Fruit fly (Drosophila melanogaster) whole organism, embryonic: ENCODE results near the gene kra.

Experiments
- Blimp-1 ChIP-seq: fragments of 200-800 bp; sonication (Bioruptor generic); optimal IDR thresholded peaks from 3 replicates; lab custom pipeline; 2018; ENCODE audit warnings: missing biosample characterization, missing genetic modification characterization, mild to moderate bottlenecking, moderate library complexity, missing genetic modification reagents
- CG10147 ChIP-seq: fragments of 200-800 bp; sonication (Bioruptor generic); optimal IDR thresholded peaks from 2 replicates; lab custom pipeline; 2019; ENCODE audit warnings: missing biosample characterization, mild to moderate bottlenecking, missing genetic modification characterization, moderate library complexity
- CG11696 ChIP-seq: fragments of 200-800 bp; sonication (Bioruptor generic); IDR thresholded peaks from 2 replicates; pipeline ENCODE4 v1.3.6; 2022; ENCODE audit warnings: missing biosample characterization, missing genetic modification characterization
- CG12104 ChIP-seq: fragments of 200-800 bp; sonication (Bioruptor generic); optimal IDR thresholded peaks from 3 replicates; lab custom pipeline; 2016; ENCODE audit warnings: missing biosample characterization, missing genetic modification characterization
- CG12942 ChIP-seq: fragments of 200-800 bp; sonication (Bioruptor generic); optimal IDR thresholded peaks from 3 replicates; lab custom pipeline; 2016; ENCODE audit warnings: missing biosample characterization, missing genetic modification characterization
- CG13894 ChIP-seq: fragments of 200-800 bp; sonication (Bioruptor generic); optimal IDR thresholded peaks from 3 replicates; lab custom pipeline; 2018; ENCODE audit warnings: missing biosample characterization, mild to moderate bottlenecking, missing genetic modification characterization, moderate library complexity
- CG2202 ChIP-seq: fragments of 200-800 bp; sonication (Bioruptor generic); optimal IDR thresholded peaks from 2 replicates; lab custom pipeline; 2018; ENCODE audit warnings: missing biosample characterization, mild to moderate bottlenecking, missing genetic modification characterization
- CG2678 ChIP-seq: fragments of 200-800 bp; sonication (Bioruptor generic); optimal IDR thresholded peaks from 3 replicates; lab custom pipeline; 2019; ENCODE audit warnings: missing biosample characterization, mild to moderate bottlenecking, missing genetic modification characterization, moderate library complexity
- CG2875 ChIP-seq: fragments of 200-800 bp; sonication (Bioruptor generic); optimal IDR thresholded peaks from 2 replicates; lab custom pipeline; 2017; ENCODE audit warnings: missing biosample characterization, mild to moderate bottlenecking, missing genetic modification characterization, missing genetic modification reagents
- CG3163 ChIP-seq: fragments of 200-800 bp; sonication (Bioruptor generic); optimal IDR thresholded peaks from 3 replicates; lab custom pipeline; 2016; ENCODE audit warnings: missing biosample characterization, missing genetic modification characterization
- CG33557 ChIP-seq: fragments of 200-800 bp; sonication (Bioruptor generic); optimal IDR thresholded peaks from 2 replicates; lab custom pipeline; 2019; ENCODE audit warnings: missing biosample characterization, mild to moderate bottlenecking, missing genetic modification characterization, moderate library complexity
- CG3407 ChIP-seq: fragments of 200-800 bp; sonication (Bioruptor generic); optimal IDR thresholded peaks from 2 replicates; lab custom pipeline; 2018; ENCODE audit warnings: missing biosample characterization, mild to moderate bottlenecking, missing genetic modification characterization
- CG6272 ChIP-seq: fragments of 200-800 bp; sonication (Bioruptor generic); IDR thresholded peaks from 2 replicates; pipeline ENCODE4 v1.3.6; 2022; ENCODE audit warnings: missing biosample characterization, missing genetic modification characterization
- CG6765 ChIP-seq: fragments of 200-800 bp; sonication (Bioruptor generic); optimal IDR thresholded peaks from 3 replicates; lab custom pipeline; 2017; ENCODE audit warnings: missing biosample characterization, mild to moderate bottlenecking, missing genetic modification characterization
- CG9215 ChIP-seq: fragments of 200-800 bp; sonication (Bioruptor generic); IDR thresholded peaks from 2 replicates; pipeline ENCODE4 v1.3.6; 2022; ENCODE audit warnings: missing biosample characterization, missing genetic modification characterization
- CG9797 ChIP-seq: fragments of 200-800 bp; sonication (Bioruptor generic); optimal IDR thresholded peaks from 3 replicates; lab custom pipeline; 2018; ENCODE audit warnings: missing biosample characterization, mild to moderate bottlenecking, missing genetic modification characterization
- Dbx ChIP-seq: fragments of 200-800 bp; sonication (Bioruptor generic); IDR thresholded peaks from 3 replicates; pipeline ENCODE4 v1.3.6; 2022; ENCODE audit warnings: missing biosample characterization, missing genetic modification characterization
- Dfd ChIP-seq, 2 experiments: fragments of >200 bp; optimal IDR thresholded peaks; 2 replicates each; lab custom pipeline; 2017; ENCODE audit warnings: missing biosample characterization in 2 of 2, missing genetic modification characterization in 2 of 2
- Dll ChIP-seq: fragments of 200-800 bp; sonication (Bioruptor generic); IDR thresholded peaks from 4 replicates; pipeline ENCODE4 v1.3.6; 2022; ENCODE audit warnings: missing biosample characterization, missing genetic modification characterization; ENCODE audit not compliant: partially characterized antibody
- Eip74EF ChIP-seq, 2 experiments: fragments of 200-800 bp in 1 of 2; fragments of >200 bp in 1 of 2; sonication (Bioruptor generic) in 1 of 2; optimal IDR thresholded peaks; 2 replicates each; lab custom pipeline; 2017 to 2019; ENCODE audit warnings: missing biosample characterization in 2 of 2, missing genetic modification characterization in 2 of 2, mild to moderate bottlenecking in 1 of 2, moderate library complexity in 1 of 2
- H15 ChIP-seq: fragments of 200-800 bp; sonication (Bioruptor generic); IDR thresholded peaks from 3 replicates; pipeline ENCODE4 v1.3.6; 2022; ENCODE audit warnings: missing biosample characterization, missing genetic modification characterization
- Mrtf ChIP-seq: fragments of 200-800 bp; sonication (Bioruptor generic); IDR thresholded peaks from 3 replicates; pipeline ENCODE4 v1.3.6; 2022; ENCODE audit warnings: missing biosample characterization, missing genetic modification characterization
- Neu2 ChIP-seq: fragments of 200-800 bp; sonication (Bioruptor generic); optimal IDR thresholded peaks from 3 replicates; lab custom pipeline; 2016; ENCODE audit warnings: missing biosample characterization, missing genetic modification characterization, borderline replicate concordance
- Ravus ChIP-seq: fragments of 200-800 bp; sonication (Bioruptor generic); IDR thresholded peaks from 2 replicates; pipeline ENCODE4 v1.3.6; 2022; ENCODE audit warnings: missing biosample characterization, missing genetic modification characterization
- Side ChIP-seq: fragments of 200-800 bp; sonication (Bioruptor generic); optimal IDR thresholded peaks from 2 replicates; lab custom pipeline; 2016; ENCODE audit warnings: missing biosample characterization, missing genetic modification characterization
- Stat92E ChIP-seq, 3 experiments: fragments of >200 bp in 2 of 3; fragments of 200-800 bp in 1 of 3; sonication (Bioruptor generic) in 1 of 3; optimal IDR thresholded peaks; 2 replicates each; lab custom pipeline; 2017 to 2019; ENCODE audit warnings: missing biosample characterization in 3 of 3, missing genetic modification characterization in 3 of 3, mild to moderate bottlenecking in 1 of 3, moderate library complexity in 1 of 3
- Usf ChIP-seq: fragments of 200-800 bp; sonication (Bioruptor generic); optimal IDR thresholded peaks from 2 replicates; lab custom pipeline; 2017; ENCODE audit warnings: missing genotype, missing biosample characterization, missing genetic modification characterization
- btn ChIP-seq: fragments of 200-800 bp; sonication (Bioruptor generic); optimal IDR thresholded peaks from 2 replicates; lab custom pipeline; 2016; ENCODE audit warnings: missing biosample characterization, missing genetic modification characterization
- cas ChIP-seq: fragments of 200-800 bp; sonication (Bioruptor generic); IDR thresholded peaks from 2 replicates; pipeline ENCODE4 v1.3.6; 2022; ENCODE audit warnings: missing biosample characterization, missing genetic modification characterization
- chn ChIP-seq: fragments of 200-800 bp; sonication (Bioruptor generic); optimal IDR thresholded peaks from 2 replicates; lab custom pipeline; 2016; ENCODE audit warnings: missing biosample characterization, missing genetic modification characterization
- cwo ChIP-seq: fragments of 200-800 bp; sonication (Bioruptor generic); optimal IDR thresholded peaks from 3 replicates; lab custom pipeline; 2017; ENCODE audit warnings: missing biosample characterization, missing genetic modification characterization, mild to moderate bottlenecking, moderate library complexity, missing genetic modification reagents
- dan ChIP-seq: fragments of 200-800 bp; sonication (Bioruptor generic); IDR thresholded peaks from 2 replicates; pipeline ENCODE4 v1.3.6; 2022; ENCODE audit warnings: missing biosample characterization, missing genetic modification characterization
- danr ChIP-seq: fragments of 200-800 bp; sonication (Bioruptor generic); IDR thresholded peaks from 2 replicates; pipeline ENCODE4 v1.3.6; 2022; ENCODE audit warnings: missing biosample characterization, missing genetic modification characterization
- gcm2 ChIP-seq: fragments of 200-800 bp; sonication (Bioruptor generic); optimal IDR thresholded peaks from 2 replicates; lab custom pipeline; 2016; ENCODE audit warnings: missing biosample characterization, missing genetic modification characterization
- gem ChIP-seq: fragments of 200-800 bp; sonication (Bioruptor generic); optimal IDR thresholded peaks from 2 replicates; lab custom pipeline; 2019; ENCODE audit warnings: missing biosample characterization, mild to moderate bottlenecking, missing genetic modification characterization, moderate library complexity
- hbn ChIP-seq: fragments of 200-800 bp; sonication (Bioruptor generic); IDR thresholded peaks from 2 replicates; pipeline ENCODE4 v1.3.6; 2022; ENCODE audit warnings: missing biosample characterization, missing genetic modification characterization; ENCODE audit not compliant: partially characterized antibody
- her ChIP-seq: fragments of 200-800 bp; sonication (Bioruptor generic); optimal IDR thresholded peaks from 2 replicates; lab custom pipeline; 2016; ENCODE audit warnings: missing biosample characterization, missing genetic modification characterization
- hth ChIP-seq: fragments of >200 bp; optimal IDR thresholded peaks from 2 replicates; lab custom pipeline; 2017; ENCODE audit warnings: inconsistent platforms
- jigr1 ChIP-seq: fragments of 200-800 bp; sonication (Bioruptor generic); IDR thresholded peaks from 3 replicates; pipeline ENCODE4 v1.3.6; 2022; ENCODE audit warnings: missing biosample characterization, missing genetic modification characterization
- lola ChIP-seq, 3 experiments: fragments of >200 bp in 2 of 3; fragments of 200-800 bp in 1 of 3; sonication (Bioruptor generic) in 1 of 3; optimal IDR thresholded peaks; 2 replicates each; lab custom pipeline; 2017 to 2019; ENCODE audit warnings: missing biosample characterization in 3 of 3, missing genetic modification characterization in 3 of 3, mild to moderate bottlenecking in 1 of 3, moderate library complexity in 1 of 3
- nmo ChIP-seq: fragments of 200-800 bp; sonication (Bioruptor generic); optimal IDR thresholded peaks from 2 replicates; lab custom pipeline; 2018; ENCODE audit warnings: missing biosample characterization, mild to moderate bottlenecking, missing genetic modification characterization, moderate library complexity
- pita ChIP-seq: fragments of 200-800 bp; sonication (Bioruptor generic); optimal IDR thresholded peaks from 2 replicates; lab custom pipeline; 2017; ENCODE audit warnings: missing biosample characterization, mild to moderate bottlenecking, missing genetic modification characterization
- psq ChIP-seq: fragments of 200-800 bp; sonication (Bioruptor generic); optimal IDR thresholded peaks from 2 replicates; lab custom pipeline; 2017; ENCODE audit warnings: missing biosample characterization, missing genetic modification characterization
- pzg ChIP-seq: fragments of 200-800 bp; sonication (Bioruptor generic); optimal IDR thresholded peaks from 3 replicates; lab custom pipeline; 2018; ENCODE audit warnings: missing biosample characterization, mild to moderate bottlenecking, missing genetic modification characterization, moderate library complexity
- so ChIP-seq: fragments of 200-800 bp; sonication (Bioruptor generic); IDR thresholded peaks from 3 replicates; pipeline ENCODE4 v1.3.6; 2022; ENCODE audit warnings: missing biosample characterization, missing genetic modification characterization
- sr ChIP-seq: fragments of 200-800 bp; sonication (Bioruptor generic); IDR thresholded peaks from 3 replicates; pipeline ENCODE4 v1.3.6; 2022; ENCODE audit warnings: missing biosample characterization, missing genetic modification characterization
- stc ChIP-seq: fragments of 200-800 bp; sonication (Bioruptor generic); IDR thresholded peaks from 2 replicates; pipeline ENCODE4 v1.3.6; 2022; ENCODE audit warnings: missing biosample characterization, missing genetic modification characterization
- sug ChIP-seq: fragments of 200-800 bp; optimal IDR thresholded peaks from 2 replicates; lab custom pipeline; 2019; ENCODE audit warnings: missing biosample characterization, mild to moderate bottlenecking, missing genetic modification characterization, moderate library complexity
- yki ChIP-seq: fragments of >200 bp; optimal IDR thresholded peaks from 3 replicates; lab custom pipeline; 2018
- zen2 ChIP-seq: fragments of 200-800 bp; sonication (Bioruptor generic); IDR thresholded peaks from 3 replicates; pipeline ENCODE4 v1.3.6; 2022; ENCODE audit warnings: missing biosample characterization, missing genetic modification characterization; ENCODE audit not compliant: partially characterized antibody

Gene kra

DNA sequence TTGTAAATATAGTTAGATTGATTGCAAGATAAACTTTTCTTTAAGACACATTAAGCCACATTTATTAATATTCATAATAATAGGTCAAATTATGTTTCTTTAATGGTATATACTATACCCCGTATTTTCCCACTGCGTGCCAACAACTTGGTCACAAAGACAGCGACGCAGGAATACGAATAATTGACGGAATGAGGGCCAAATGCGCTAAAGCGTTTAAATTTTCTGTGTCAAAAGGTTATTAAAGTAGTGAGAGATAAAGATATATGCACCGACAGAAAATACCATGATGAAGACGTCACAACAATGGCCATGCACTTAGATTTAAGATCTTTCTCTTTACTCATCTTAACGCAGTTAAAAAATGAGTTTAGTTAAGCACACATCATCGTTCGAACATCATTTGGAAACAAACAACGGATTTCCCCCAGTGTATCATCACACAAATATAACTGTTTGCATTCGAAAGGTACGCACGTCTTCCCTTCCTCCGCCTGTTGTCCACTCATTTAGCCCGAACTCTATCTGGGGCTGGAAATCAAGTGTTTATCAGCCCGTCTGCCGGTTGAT is 19.5 kb upstream of the kra start (continued):
- TF ChIP-seq zen2 (GFP tag; lab: Robert Waterston, UW) (no peak), yki (lab: Kevin White, UChicago) (no peak), Dll (no peak), danr (GFP tag; lab: Robert Waterston, UW) (no peak; the same call in 1 of the 2 replicates), CG9215 (GFP tag; lab: Robert Waterston, UW) (no peak), cas (GFP tag; lab: Robert Waterston, UW) (no peak), lola (GFP tag; optimal IDR thresholded peaks at IDR 0.05; lab: Kevin White, UChicago) (peak in 1 of 3 experiments; percentile 67), Ravus (GFP tag; lab: Robert Waterston, UW) (no peak; the same call in 1 of the 2 replicates), CG3163 (peak; percentile 52), CG3407 (GFP tag; lab: Kevin White, UChicago) (peak; percentile 38), her (peak; percentile 44), pita (GFP tag; lab: Kevin White, UChicago) (no peak), so (GFP tag; lab: Robert Waterston, UW) (peak; percentile 44; the same call in 1 of the 3 replicates), hbn (GFP tag; lab: Robert Waterston, UW) (no peak), sug (tag; lab: Kevin White, UChicago) (peak; percentile 13), H15 (GFP tag; lab: Robert Waterston, UW) (peak; percentile 24; the same call in 1 of the 3 replicates), CG12104 (GFP tag; lab: Kevin White, UChicago) (peak; percentile 73), Side (GFP tag; lab: Kevin White, UChicago) (peak; percentile 71), hth (lab: Kevin White, UChicago) (no peak), dan (GFP tag; lab: Robert Waterston, UW) (no peak), btn (GFP tag; lab: Kevin White, UChicago) (peak; percentile 50), CG12942 (GFP tag; lab: Kevin White, UChicago) (peak; percentile 6), Blimp-1 (GFP tag; lab: Kevin White, UChicago) (no peak), CG13894 (tag; lab: Kevin White, UChicago) (no peak), sr (no peak), Neu2 (GFP tag; lab: Kevin White, UChicago) (no peak), CG6765 (GFP tag; lab: Kevin White, UChicago) (no peak), chn (GFP tag; lab: Kevin White, UChicago) (peak; percentile 43), gcm2 (GFP tag; lab: Kevin White, UChicago) (peak; percentile 64), Dbx (GFP tag; lab: Robert Waterston, UW) (0 out of 3 replicates have a peak, but pooled peaks have one; percentile 16), Usf (GFP tag; lab: Kevin White, UChicago) (peak; percentile 6), Stat92E (GFP tag; optimal IDR thresholded peaks at IDR 0.05; lab: Kevin White, UChicago) (peak in 1 of 3 experiments; percentile 12), psq (no peak), CG33557 (no peak), Dfd (GFP tag; optimal IDR thresholded peaks at IDR 0.05; lab: Kevin White, UChicago) (no peak), CG9797 (GFP tag; lab: Kevin White, UChicago) (no peak), stc (GFP tag; lab: Robert Waterston, UW) (peak; percentile 48; the same call in 1 of the 2 replicates), CG6272 (peak; percentile 45), pzg (no peak), jigr1 (peak; percentile 65; the same call in 1 of the 3 replicates), cwo (GFP tag; lab: Kevin White, UChicago) (peak; percentile 28), CG11696 (GFP tag; lab: Robert Waterston, UW) (no peak), CG10147 (peak; percentile 65), CG2202 (peak; percentile 27), Eip74EF (GFP tag; optimal IDR thresholded peaks at IDR 0.05; lab: Kevin White, UChicago) (peak in 1 of 2 experiments; percentile 65), Mrtf (GFP tag; lab: Robert Waterston, UW) (peak; percentile 65), CG2678 (tag; lab: Kevin White, UChicago) (peak; percentile 80), nmo (GFP tag; lab: Kevin White, UChicago) (peak; percentile 76), CG2875 (GFP tag; lab: Kevin White, UChicago) (peak; percentile 54), gem (tag; lab: Kevin White, UChicago) (peak; percentile 74)
